Worm (Caenorhabditis elegans) whole organism, L2 larva: ENCODE measurements around the gene srlf-29.

Experiments
- aly-2 ChIP-seq: fragments of 150-350 bp; optimal IDR thresholded peaks from 2 replicates; lab custom pipeline; 2014; ENCODE audit warnings: missing biosample characterization, missing genetic modification characterization
- ceh-82 ChIP-seq: fragments of 150-350 bp; optimal IDR thresholded peaks from 2 replicates; lab custom pipeline; 2014; ENCODE audit warnings: missing biosample characterization, missing genetic modification characterization
- lsy-2 ChIP-seq, 2 experiments: fragments of 150-350 bp in 1 of 2; sonication (generic microtip) in 1 of 2; optimal IDR thresholded peaks; 2 replicates each; lab custom pipeline; 2014 to 2017; ENCODE audit warnings: missing biosample characterization in 2 of 2, missing genetic modification characterization in 2 of 2
- nhr-12 ChIP-seq: fragments of 150-350 bp; optimal IDR thresholded peaks from 2 replicates; lab custom pipeline; 2014; ENCODE audit warnings: missing biosample characterization, missing genetic modification characterization
- unc-62 ChIP-seq: fragments of 150-350 bp; optimal IDR thresholded peaks from 2 replicates; lab custom pipeline; 2014; ENCODE audit warnings: missing biosample characterization, missing genetic modification reagents, missing genetic modification characterization

ce11 chrII:1670985-1671384, 4.9 kb downstream of the srlf-29 start:
- TF ChIP-seq nhr-12 (tag; lab: Kevin White, UChicago) (no peak), unc-62 (GFP tag; lab: Kevin White, UChicago) (no peak), aly-2 (no peak), lsy-2 (tag; optimal IDR thresholded peaks at IDR 0.05; lab: Kevin White, UChicago) (no peak), ceh-82 (tag; lab: Kevin White, UChicago) (no peak)
